Fruit fly (Drosophila melanogaster): Measurements from ENCODE around the gene nAChRbeta1.

nAChRbeta1 gene

dm6 chr3L:4383543-4384325 is 45.4 kb upstream of the nAChRbeta1 start:
- TF ChIP-seq Dif (GFP tag; optimal IDR thresholded peaks at IDR 0.05; ENCODE audit: partially characterized antibody) (no peak), usp (GFP tag; optimal IDR thresholded peaks at IDR 0.05) (no peak), dmrt93B (GFP tag; optimal IDR thresholded peaks at IDR 0.05) (peak; percentile 18), Myc (optimal IDR thresholded peaks at IDR 0.05) (peak; percentile 87), woc (GFP tag; optimal IDR thresholded peaks at IDR 0.05) (peak; percentile 39)

DNA sequence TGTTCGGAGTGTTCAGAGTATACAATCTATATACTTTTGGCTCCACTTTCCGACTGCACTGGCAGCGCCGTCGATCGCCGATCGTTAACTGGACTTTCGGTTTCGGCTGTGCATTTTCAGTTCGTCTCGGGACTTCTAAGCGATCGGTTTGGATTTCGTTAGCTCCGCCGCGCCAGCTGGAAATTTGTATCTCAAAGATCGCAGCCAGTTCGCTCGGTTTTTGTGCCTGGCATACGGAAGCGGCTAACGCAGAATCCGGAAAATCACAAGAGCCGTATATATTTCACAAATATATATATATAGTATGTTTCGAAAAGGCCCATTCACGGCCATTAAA is 44.9 kb upstream of the nAChRbeta1 start, which contains the start of gene slow:
TSS of gene slow (plus strand) at position 117 of the 337 bp plus-strand sequence.
- no peak for TF ChIP-seq Rel (GFP tag; optimal IDR thresholded peaks at IDR 0.05)
- TF ChIP-seq Rel (tag; optimal IDR thresholded peaks at IDR 0.05), result peak; percentile 35
- no peak for TF ChIP-seq Jra (GFP tag; optimal IDR thresholded peaks at IDR 0.05)

- no peak for TF ChIP-seq Jra (GFP tag; optimal IDR thresholded peaks at IDR 0.05)
- no peak for TF ChIP-seq sage (GFP tag; optimal IDR thresholded peaks at IDR 0.05)
- TF ChIP-seq Rel (GFP tag; optimal IDR thresholded peaks at IDR 0.05), result no peak
- TF ChIP-seq Rel (tag; optimal IDR thresholded peaks at IDR 0.05), result no peak
- TF ChIP-seq psq (GFP tag; optimal IDR thresholded peaks at IDR 0.05), result no peak
These were observed 40.9 kb upstream of the nAChRbeta1 start for dm6 chr3L:4388215-4388614.

DNA sequence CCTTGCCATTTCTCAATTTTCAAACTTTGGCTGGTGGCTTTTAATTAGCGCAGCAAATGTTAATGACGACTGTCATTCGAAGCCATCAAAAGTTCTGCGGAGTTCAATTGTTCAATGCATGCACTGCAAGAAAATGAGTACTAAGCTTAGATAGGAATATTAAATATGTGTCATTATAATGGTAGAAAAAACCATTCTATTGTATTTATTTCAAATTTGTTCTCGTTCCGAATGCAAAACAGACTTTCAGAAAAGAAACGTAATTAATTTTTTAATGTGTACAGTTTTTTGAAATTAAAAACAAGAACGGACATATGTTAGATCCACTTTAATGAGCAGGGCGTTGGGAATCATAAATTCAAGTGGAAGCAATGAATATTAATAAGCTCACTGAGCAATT is 40.0 kb upstream of the nAChRbeta1 start:
- TF ChIP-seq ey (GFP tag; optimal IDR thresholded peaks at IDR 0.05) (peak; percentile 15), tai (GFP tag; optimal IDR thresholded peaks at IDR 0.05) (no peak), foxo (GFP tag; optimal IDR thresholded peaks at IDR 0.05) (no peak), Hnf4 (GFP tag; optimal IDR thresholded peaks at IDR 0.05) (no peak), dsf (GFP tag; optimal IDR thresholded peaks at IDR 0.05; ENCODE audit: borderline replicate concordance) (no peak), brk (GFP tag; optimal IDR thresholded peaks at IDR 0.05) (no peak), h (GFP tag; optimal IDR thresholded peaks at IDR 0.05) (peak; percentile 39), pan (optimal IDR thresholded peaks at IDR 0.05) (no peak), Mio (GFP tag; optimal IDR thresholded peaks at IDR 0.05) (no peak)

dm6 chr3L:4392851-4393250 is 36.3 kb upstream of the nAChRbeta1 start:
- TF ChIP-seq br (GFP tag; optimal IDR thresholded peaks at IDR 0.05), result no peak
- no peak for TF ChIP-seq CrebA (GFP tag; optimal IDR thresholded peaks at IDR 0.05; ENCODE audit: borderline replicate concordance)

DNA sequence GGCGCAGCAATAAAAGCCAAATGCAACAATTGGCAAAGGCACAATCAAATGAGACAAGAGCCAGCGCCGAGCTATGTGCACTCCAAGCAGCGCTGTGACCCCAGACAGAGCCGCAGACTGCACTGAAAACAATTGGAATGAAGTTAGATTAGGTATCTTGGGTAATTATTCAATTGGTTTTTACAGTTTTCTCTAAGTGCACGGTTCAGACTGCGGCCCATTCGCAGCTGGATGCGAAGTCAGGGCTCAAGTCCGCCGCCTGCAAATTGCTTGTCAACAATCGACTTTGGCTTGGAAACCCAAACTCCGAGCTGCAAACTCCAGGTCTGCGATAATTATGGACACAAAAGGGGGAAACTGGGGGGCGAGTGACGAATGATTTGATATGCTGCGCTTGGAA is 35.5 kb upstream of the nAChRbeta1 start:
- no peak for TF ChIP-seq lola (GFP tag; optimal IDR thresholded peaks at IDR 0.05)
- TF ChIP-seq N (GFP tag; optimal IDR thresholded peaks at IDR 0.05), result no peak
- no peak for TF ChIP-seq usp (GFP tag; optimal IDR thresholded peaks at IDR 0.05)
- TF ChIP-seq ey (GFP tag; optimal IDR thresholded peaks at IDR 0.05), result no peak
- TF ChIP-seq psq (GFP tag; optimal IDR thresholded peaks at IDR 0.05), result no peak
- no peak for TF ChIP-seq HLH106 (tag; optimal IDR thresholded peaks at IDR 0.05)
- TF ChIP-seq Myc (optimal IDR thresholded peaks at IDR 0.05), result no peak

- TF ChIP-seq OdsH (GFP tag; optimal IDR thresholded peaks at IDR 0.05) (no peak), br (GFP tag; optimal IDR thresholded peaks at IDR 0.05) (peak; percentile 0), pan (optimal IDR thresholded peaks at IDR 0.05) (no peak), Dfd (GFP tag; optimal IDR thresholded peaks at IDR 0.05) (no peak), dmrt93B (GFP tag; optimal IDR thresholded peaks at IDR 0.05) (no peak), Rel (GFP tag; optimal IDR thresholded peaks at IDR 0.05) (no peak), Rel (tag; optimal IDR thresholded peaks at IDR 0.05) (no peak), psq (GFP tag; optimal IDR thresholded peaks at IDR 0.05) (peak; percentile 15), foxo (GFP tag; optimal IDR thresholded peaks at IDR 0.05) (peak in 1 of 2 experiments; percentile 43), CrebA (GFP tag; optimal IDR thresholded peaks at IDR 0.05; ENCODE audit: borderline replicate concordance) (no peak), fru (GFP tag; optimal IDR thresholded peaks at IDR 0.05) (peak; percentile 15), brk (GFP tag; optimal IDR thresholded peaks at IDR 0.05) (no peak), h (GFP tag; optimal IDR thresholded peaks at IDR 0.05) (peak; percentile 24), usp (GFP tag; optimal IDR thresholded peaks at IDR 0.05) (no peak), lola (GFP tag; optimal IDR thresholded peaks at IDR 0.05) (no peak), Jra (GFP tag; optimal IDR thresholded peaks at IDR 0.05) (no peak), Hr83 (GFP tag; optimal IDR thresholded peaks at IDR 0.05; ENCODE audit: poor library complexity, severe bottlenecking) (no peak), GATAd (GFP tag; optimal IDR thresholded peaks at IDR 0.05) (no peak), CG32264 (GFP tag; optimal IDR thresholded peaks at IDR 0.05) (no peak), HLH106 (tag; optimal IDR thresholded peaks at IDR 0.05) (peak; percentile 7), CG9705 (GFP tag; optimal IDR thresholded peaks at IDR 0.05) (no peak), rgr (GFP tag; optimal IDR thresholded peaks at IDR 0.05) (peak; percentile 14), Sp1 (GFP tag; optimal IDR thresholded peaks at IDR 0.05) (peak; percentile 30), ey (GFP tag; optimal IDR thresholded peaks at IDR 0.05) (peak; percentile 25)
These were observed 33.6 kb upstream of the nAChRbeta1 start for dm6 chr3L:4395501-4396073.

Measured in whole organism, wandering third instar larva.